Fruit fly (Drosophila melanogaster): ENCODE measurements around the gene pins.

Gene pins

dm6 chr3R:27569706-27570105, 12.9 kb upstream of the pins start:
- TF ChIP-seq Mio (GFP tag; optimal IDR thresholded peaks at IDR 0.05) (peak; percentile 11), fru (GFP tag; optimal IDR thresholded peaks at IDR 0.05) (peak; percentile 92), HLH106 (tag; optimal IDR thresholded peaks at IDR 0.05) (peak; percentile 90), dl (GFP tag; optimal IDR thresholded peaks at IDR 0.05; ENCODE audit: insufficient read depth in 1 of 2, partially characterized antibody in 2 of 2) (no peak), Rel (GFP tag; optimal IDR thresholded peaks at IDR 0.05) (peak; percentile 27), Rel (tag; optimal IDR thresholded peaks at IDR 0.05) (peak; percentile 29), brk (GFP tag; optimal IDR thresholded peaks at IDR 0.05) (no peak), psq (GFP tag; optimal IDR thresholded peaks at IDR 0.05) (peak; percentile 75), br (GFP tag; optimal IDR thresholded peaks at IDR 0.05) (peak; percentile 88), Jra (GFP tag; optimal IDR thresholded peaks at IDR 0.05) (peak; percentile 71), dmrt93B (GFP tag; optimal IDR thresholded peaks at IDR 0.05) (peak; percentile 80), h (GFP tag; optimal IDR thresholded peaks at IDR 0.05) (peak; percentile 98), CG32264 (GFP tag; optimal IDR thresholded peaks at IDR 0.05) (peak; percentile 89), pan (optimal IDR thresholded peaks at IDR 0.05) (no peak), GATAd (GFP tag; optimal IDR thresholded peaks at IDR 0.05) (peak; percentile 52), Sp1 (GFP tag; optimal IDR thresholded peaks at IDR 0.05) (peak; percentile 66), OdsH (GFP tag; optimal IDR thresholded peaks at IDR 0.05) (peak; percentile 87), usp (GFP tag; optimal IDR thresholded peaks at IDR 0.05) (no peak), Myc (optimal IDR thresholded peaks at IDR 0.05) (no peak), Abd-B (GFP tag; optimal IDR thresholded peaks at IDR 0.05) (no peak), sage (GFP tag; optimal IDR thresholded peaks at IDR 0.05) (peak; percentile 79), CG9705 (GFP tag; optimal IDR thresholded peaks at IDR 0.05) (peak; percentile 69), ey (GFP tag; optimal IDR thresholded peaks at IDR 0.05) (peak; percentile 87), tai (GFP tag; optimal IDR thresholded peaks at IDR 0.05) (peak; percentile 70), rgr (GFP tag; optimal IDR thresholded peaks at IDR 0.05) (peak; percentile 85), foxo (GFP tag; optimal IDR thresholded peaks at IDR 0.05) (peak; percentile 80 to 93), sv (GFP tag; optimal IDR thresholded peaks at IDR 0.05) (peak; percentile 38), woc (GFP tag; optimal IDR thresholded peaks at IDR 0.05) (peak; percentile 71), Hnf4 (GFP tag; optimal IDR thresholded peaks at IDR 0.05) (peak; percentile 74), Hr83 (GFP tag; optimal IDR thresholded peaks at IDR 0.05; ENCODE audit: poor library complexity, severe bottlenecking) (no peak), jim (GFP tag; optimal IDR thresholded peaks at IDR 0.05) (no peak), Dfd (GFP tag; optimal IDR thresholded peaks at IDR 0.05) (no peak)

- no peak for TF ChIP-seq N (GFP tag; optimal IDR thresholded peaks at IDR 0.05)
- TF ChIP-seq lola (GFP tag; optimal IDR thresholded peaks at IDR 0.05): no peak
- no peak for TF ChIP-seq psq (GFP tag; optimal IDR thresholded peaks at IDR 0.05)
- TF ChIP-seq Rel (GFP tag; optimal IDR thresholded peaks at IDR 0.05): no peak
- TF ChIP-seq Rel (tag; optimal IDR thresholded peaks at IDR 0.05): no peak
- TF ChIP-seq br (GFP tag; optimal IDR thresholded peaks at IDR 0.05): no peak
- TF ChIP-seq OdsH (GFP tag; optimal IDR thresholded peaks at IDR 0.05): no peak
Measured at dm6 chr3R:27570692-27571091, 11.9 kb upstream of the pins start.

dm6 chr3R:27579422-27579821, 3.2 kb upstream of the pins start:
- no peak for TF ChIP-seq Abd-B (GFP tag; optimal IDR thresholded peaks at IDR 0.05)
- TF ChIP-seq Hr83 (GFP tag; optimal IDR thresholded peaks at IDR 0.05; ENCODE audit: poor library complexity, severe bottlenecking): no peak
- no peak for TF ChIP-seq Dfd (GFP tag; optimal IDR thresholded peaks at IDR 0.05)
- no peak for TF ChIP-seq Vsx2 (GFP tag; optimal IDR thresholded peaks at IDR 0.05; ENCODE audit: partially characterized antibody)
- TF ChIP-seq fru (GFP tag; optimal IDR thresholded peaks at IDR 0.05): no peak
- no peak for TF ChIP-seq OdsH (GFP tag; optimal IDR thresholded peaks at IDR 0.05)
- no peak for TF ChIP-seq tai (GFP tag; optimal IDR thresholded peaks at IDR 0.05)
- no peak for TF ChIP-seq Jra (GFP tag; optimal IDR thresholded peaks at IDR 0.05)
- no peak for TF ChIP-seq brk (GFP tag; optimal IDR thresholded peaks at IDR 0.05)
- TF ChIP-seq dl (GFP tag; optimal IDR thresholded peaks at IDR 0.05; ENCODE audit: insufficient read depth in 1 of 2, partially characterized antibody in 2 of 2): no peak
- TF ChIP-seq Mio (GFP tag; optimal IDR thresholded peaks at IDR 0.05): no peak
- no peak for TF ChIP-seq Rel (GFP tag; optimal IDR thresholded peaks at IDR 0.05)
- no peak for TF ChIP-seq Rel (tag; optimal IDR thresholded peaks at IDR 0.05)
- no peak for TF ChIP-seq Hr78 (GFP tag; optimal IDR thresholded peaks at IDR 0.05)
